Worm (Caenorhabditis elegans) whole organism, L4 larva: Measurements from ENCODE around the gene dot-1.2.

ENCODE experiments used
- F10B5.3 ChIP-seq: sonication (generic microtip); optimal IDR thresholded peaks from 2 replicates; lab custom pipeline; 2016; ENCODE audit warnings: mild to moderate bottlenecking, missing genetic modification characterization, missing compliant biosample characterization
- T20F7.1 ChIP-seq: fragments of 200-800 bp; sonication (Bioruptor generic); optimal IDR thresholded peaks from 2 replicates; lab custom pipeline; 2018; ENCODE audit warnings: mild to moderate bottlenecking, missing genetic modification characterization, missing compliant biosample characterization
- ZK546.5 ChIP-seq, 2 experiments: sonication (generic microtip); optimal IDR thresholded peaks; 2 replicates each; lab custom pipeline; 2017; ENCODE audit warnings: missing biosample characterization in 2 of 2, missing genetic modification characterization in 2 of 2
- aha-1 ChIP-seq: fragments of 150-350 bp; peaks from one replicate; lab custom pipeline; 2014; ENCODE audit warnings: missing biosample characterization, missing genetic modification characterization
- ceh-44 ChIP-seq: fragments of 200-800 bp; sonication (Bioruptor generic); IDR thresholded peaks from 2 replicates; pipeline ENCODE4 v1.3.6; 2022; ENCODE audit warnings: missing genetic modification reagents, missing genetic modification characterization, missing compliant biosample characterization
- ces-1 ChIP-seq: fragments of 150-350 bp; sonication (generic microtip); optimal IDR thresholded peaks from 4 replicates; lab custom pipeline; 2014; ENCODE audit warnings: missing biosample characterization, missing genetic modification reagents, missing genetic modification characterization
- cey-2 ChIP-seq: sonication (generic microtip); optimal IDR thresholded peaks from 3 replicates; lab custom pipeline; 2017; ENCODE audit warnings: missing genetic modification characterization, mild to moderate bottlenecking, missing compliant biosample characterization, antibody characterized with exemption, borderline replicate concordance; ENCODE audit not compliant: insufficient read depth
- daf-16 ChIP-seq, 3 experiments: sonication (generic microtip); optimal IDR thresholded peaks; 2 replicates each; lab custom pipeline; 2016 to 2017; ENCODE audit warnings: missing genetic modification characterization in 3 of 3, missing genetic modification reagents in 3 of 3, mild to moderate bottlenecking in 2 of 3, missing compliant biosample characterization in 2 of 3, missing biosample characterization in 1 of 3, moderate library complexity in 1 of 3
- dpl-1 ChIP-seq: fragments of 150-350 bp; optimal IDR thresholded peaks from 2 replicates; lab custom pipeline; 2014; ENCODE audit warnings: missing biosample characterization, missing genetic modification reagents, missing genetic modification characterization
- duxl-1 ChIP-seq: sonication (generic microtip); optimal IDR thresholded peaks from 2 replicates; lab custom pipeline; 2016; ENCODE audit warnings: mild to moderate bottlenecking, missing genetic modification characterization, moderate library complexity, missing compliant biosample characterization; ENCODE audit not compliant: poor library complexity
- fkh-10 ChIP-seq: fragments of 150-350 bp; optimal IDR thresholded peaks from 2 replicates; lab custom pipeline; 2014; ENCODE audit warnings: missing biosample characterization, missing genetic modification reagents, missing genetic modification characterization
- hlh-11 ChIP-seq: fragments of 200-800 bp; sonication (Bioruptor generic); optimal IDR thresholded peaks from 2 replicates; lab custom pipeline; 2018; ENCODE audit warnings: mild to moderate bottlenecking, missing genetic modification characterization, missing compliant biosample characterization
- lim-7 ChIP-seq: fragments of 200-800 bp; sonication (Bioruptor generic); IDR thresholded peaks from 2 replicates; pipeline ENCODE4 v1.3.6; 2022; ENCODE audit warnings: missing genetic modification characterization, missing compliant biosample characterization
- lin-39 ChIP-seq: fragments of 150-350 bp; optimal IDR thresholded peaks from 2 replicates; lab custom pipeline; 2014; ENCODE audit warnings: missing biosample characterization, missing genetic modification reagents, missing genetic modification characterization
- lir-3 ChIP-seq: sonication (generic microtip); optimal IDR thresholded peaks from 2 replicates; lab custom pipeline; 2016; ENCODE audit warnings: mild to moderate bottlenecking, missing genetic modification characterization, missing compliant biosample characterization
- madf-5 ChIP-seq, 2 experiments: fragments of 200-800 bp; sonication (Bioruptor generic); IDR thresholded peaks; 2 replicates each; pipeline ENCODE4 v1.3.6; 2022; ENCODE audit warnings: missing compliant biosample characterization in 2 of 2, missing genetic modification characterization in 2 of 2
- mdt-29 ChIP-seq: fragments of 200-800 bp; sonication (Bioruptor generic); IDR thresholded peaks from 2 replicates; pipeline ENCODE4 v1.3.6; 2022; ENCODE audit warnings: missing genetic modification reagents, missing genetic modification characterization, missing compliant biosample characterization
- mep-1 ChIP-seq: fragments of 150-350 bp; sonication (generic microtip); optimal IDR thresholded peaks from 3 replicates; lab custom pipeline; 2014; ENCODE audit warnings: missing biosample characterization, missing genetic modification characterization
- php-3 ChIP-seq: fragments of 200-800 bp; sonication (Bioruptor generic); IDR thresholded peaks from 2 replicates; pipeline ENCODE4 v1.3.6; 2022; ENCODE audit warnings: missing genetic modification reagents, missing genetic modification characterization, missing compliant biosample characterization
- pqm-1 ChIP-seq: sonication (generic microtip); optimal IDR thresholded peaks from 2 replicates; lab custom pipeline; 2017; ENCODE audit warnings: missing biosample characterization, missing genetic modification characterization
- tag-97 ChIP-seq: fragments of 200-800 bp; sonication (Bioruptor generic); IDR thresholded peaks from 2 replicates; pipeline ENCODE4 v1.3.6; 2022; ENCODE audit warnings: missing genetic modification characterization, missing compliant biosample characterization
- unc-62 ChIP-seq, 3 experiments: fragments of 150-350 bp in 1 of 3; sonication (generic microtip); optimal IDR thresholded peaks in 2 of 3; peaks in 1 of 3; 1 replicate in 1 of 3; 2 replicates in 2 of 3; lab custom pipeline; 2014 to 2017; ENCODE audit warnings: missing biosample characterization in 3 of 3, missing genetic modification characterization in 3 of 3, missing genetic modification reagents in 3 of 3, missing genotype in 1 of 3
- vab-7 ChIP-seq: fragments of 200-800 bp; sonication (Bioruptor generic); IDR thresholded peaks from 2 replicates; pipeline ENCODE4 v1.3.6; 2022; ENCODE audit warnings: missing genetic modification reagents, missing genetic modification characterization, missing compliant biosample characterization
- zfp-3 ChIP-seq: fragments of 200-800 bp; sonication (Bioruptor generic); conservative IDR thresholded peaks from 2 replicates; pipeline ENCODE4 v1.3.6; 2022; ENCODE audit warnings: missing genetic modification reagents, missing genetic modification characterization, missing compliant biosample characterization

The dot-1.2 gene

DNA sequence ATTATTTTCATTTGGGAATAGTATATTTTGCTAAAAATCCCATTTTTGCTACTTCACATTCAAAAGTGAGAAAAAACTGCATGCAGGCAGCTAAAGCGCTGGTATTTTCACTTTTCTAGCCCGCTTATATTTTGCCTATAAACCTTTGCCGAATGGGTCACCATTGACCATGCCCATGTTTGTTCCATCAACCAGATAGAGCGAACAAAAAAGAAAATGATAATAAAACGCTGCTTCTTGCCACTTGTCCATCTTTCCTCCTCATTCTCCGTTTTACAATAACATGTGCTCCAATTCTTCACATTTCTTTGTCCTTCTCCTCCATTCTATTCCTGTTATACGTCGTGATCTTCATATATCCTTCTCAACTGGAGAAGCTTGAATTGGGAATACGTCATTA is 45.5 kb downstream of the dot-1.2 start, which contains the start of gene tag-241:
Gene tag-241 (plus strand): TSS at position 301 of the 400 bp plus-strand sequence.
- no peak for TF ChIP-seq ces-1 (GFP tag; lab: Kevin White, UChicago)
- no peak for TF ChIP-seq madf-5 (GFP tag; IDR thresholded peaks at IDR 0.05; lab: Robert Waterston, UW)
- TF ChIP-seq lim-7 (GFP tag; lab: Robert Waterston, UW), result no peak
- TF ChIP-seq lir-3 (tag; lab: Kevin White, UChicago), result no peak
- no peak for TF ChIP-seq dpl-1 (GFP tag; lab: Kevin White, UChicago)
- TF ChIP-seq T20F7.1 (GFP tag; lab: Kevin White, UChicago), result no peak
- no peak for TF ChIP-seq cey-2 (tag; lab: Kevin White, UChicago)
- TF ChIP-seq duxl-1, result no peak
- no peak for TF ChIP-seq zfp-3 (GFP tag; lab: Robert Waterston, UW)
- no peak for TF ChIP-seq vab-7 (GFP tag; lab: Robert Waterston, UW)
- no peak for TF ChIP-seq ceh-44 (GFP tag; lab: Robert Waterston, UW)
- TF ChIP-seq pqm-1, result no peak
- no peak for TF ChIP-seq tag-97 (GFP tag; lab: Robert Waterston, UW)
- TF ChIP-seq php-3 (GFP tag; lab: Robert Waterston, UW), result no peak
- no peak for TF ChIP-seq F10B5.3
- TF ChIP-seq lin-39 (tag; lab: Kevin White, UChicago), result no peak
- no peak for TF ChIP-seq fkh-10

DNA sequence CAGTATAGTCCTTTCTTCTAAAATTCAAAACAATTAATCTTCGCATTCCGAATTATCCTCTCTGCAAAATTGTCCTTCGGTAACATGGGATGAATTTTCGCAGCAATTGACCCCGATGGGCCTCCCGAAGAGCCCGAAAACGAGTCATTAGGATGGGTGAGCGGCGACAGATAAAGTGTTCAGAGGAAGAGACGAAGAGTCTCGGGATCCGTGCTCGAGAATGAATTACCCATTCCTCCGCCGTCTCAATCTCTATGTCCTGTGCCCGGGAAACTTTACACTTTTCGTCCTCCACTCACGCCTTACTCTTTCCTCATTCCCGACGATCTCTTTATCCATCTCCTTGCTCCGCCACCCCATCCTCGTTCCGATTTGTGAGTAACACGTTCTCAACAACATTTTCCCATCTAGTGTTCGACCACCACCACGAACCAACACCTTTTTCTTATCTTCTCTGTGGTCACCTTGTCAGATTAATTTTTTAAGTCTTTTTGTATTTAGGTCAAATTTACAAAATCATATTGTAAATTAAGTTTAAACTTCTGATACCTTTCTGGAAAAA is 47.9 kb downstream of the dot-1.2 start:
- TF ChIP-seq unc-62 (GFP tag; optimal IDR thresholded peaks at IDR 0.05 in 1 of 2; lab: Kevin White, UChicago) (peak in 1 of 2 experiments; percentile 94), unc-62 (tag; optimal IDR thresholded peaks at IDR 0.05; lab: Kevin White, UChicago) (no peak), hlh-11 (tag; lab: Kevin White, UChicago) (peak; percentile 19), aha-1 (tag; lab: Kevin White, UChicago) (peak; percentile 90), ZK546.5 (tag; optimal IDR thresholded peaks at IDR 0.05; lab: Kevin White, UChicago) (no peak)

DNA sequence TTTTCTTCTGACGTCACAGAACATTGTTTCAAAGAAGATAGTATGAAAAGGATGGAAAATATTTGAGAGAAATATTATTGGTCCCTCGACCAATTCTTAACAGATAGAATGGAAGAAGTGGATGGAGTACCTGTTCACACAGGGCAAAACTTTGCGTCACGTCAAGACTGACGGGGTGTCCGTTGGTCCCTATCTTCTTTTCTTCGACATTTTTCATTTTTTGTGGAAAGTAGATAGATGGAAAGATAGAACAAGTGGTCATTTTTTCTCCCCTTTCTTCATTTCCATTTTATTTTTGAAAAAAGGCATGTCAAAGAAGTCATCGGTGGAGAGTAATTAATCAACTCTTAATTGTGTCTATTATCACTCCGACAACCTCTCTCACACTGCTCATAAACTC is 50.4 kb downstream of the dot-1.2 start:
- no peak for TF ChIP-seq mdt-29 (GFP tag; lab: Robert Waterston, UW)
- peak in 1 of 2 experiments; percentile 41 for TF ChIP-seq daf-16 (GFP tag; optimal IDR thresholded peaks at IDR 0.05; lab: Kevin White, UChicago)
- TF ChIP-seq daf-16 (tag; optimal IDR thresholded peaks at IDR 0.05; lab: Kevin White, UChicago), result no peak
- no peak for TF ChIP-seq mep-1 (tag; lab: Kevin White, UChicago)
